Fruit fly (Drosophila melanogaster) whole organism, embryonic: ENCODE results near the gene Sdic1.
A peak's percentile ranks its signal among the peaks of the same experiment; 100 is the strongest.

Source experiments
- Adf1 ChIP-seq: fragments of 200-800 bp; sonication (Bioruptor generic); IDR thresholded peaks from 2 replicates; pipeline ENCODE4 v1.3.6; 2022; ENCODE audit warnings: missing biosample characterization, missing genetic modification characterization
- Aef1 ChIP-seq: fragments of 200-800 bp; sonication (Bioruptor generic); IDR thresholded peaks from 3 replicates; pipeline ENCODE4 v1.3.6; 2022; ENCODE audit warnings: missing biosample characterization, missing genetic modification characterization
- B-H2 ChIP-seq: fragments of 200-800 bp; sonication (Bioruptor generic); optimal IDR thresholded peaks from 2 replicates; lab custom pipeline; 2018; ENCODE audit warnings: missing biosample characterization, mild to moderate bottlenecking, missing genetic modification characterization
- CG10321 ChIP-seq: fragments of 200-800 bp; sonication (Bioruptor generic); IDR thresholded peaks from 2 replicates; pipeline ENCODE4 v1.3.6; 2022; ENCODE audit warnings: missing biosample characterization, missing genetic modification characterization
- CG1603 ChIP-seq: fragments of 200-800 bp; sonication (Bioruptor generic); optimal IDR thresholded peaks from 2 replicates; lab custom pipeline; 2019; ENCODE audit warnings: missing biosample characterization, mild to moderate bottlenecking, missing genetic modification characterization, moderate library complexity
- CG1832 ChIP-seq: fragments of 200-800 bp; sonication (Bioruptor generic); optimal IDR thresholded peaks from 2 replicates; lab custom pipeline; 2017; ENCODE audit warnings: missing biosample characterization, mild to moderate bottlenecking, missing genetic modification characterization, inconsistent platforms
- CG34376 ChIP-seq: fragments of 200-800 bp; sonication (Bioruptor generic); optimal IDR thresholded peaks from 2 replicates; lab custom pipeline; 2018; ENCODE audit warnings: missing biosample characterization, mild to moderate bottlenecking, missing genetic modification characterization
- CG34422 ChIP-seq: fragments of 200-800 bp; sonication (Bioruptor generic); IDR thresholded peaks from 3 replicates; pipeline ENCODE4 v1.3.6; 2022; ENCODE audit warnings: missing biosample characterization, missing genetic modification characterization
- CG4360 ChIP-seq: fragments of 200-800 bp; sonication (Bioruptor generic); IDR thresholded peaks from 2 replicates; pipeline ENCODE4 v1.3.6; 2022; ENCODE audit warnings: missing biosample characterization, missing genetic modification characterization
- CG4617 ChIP-seq: fragments of 200-800 bp; sonication (Bioruptor generic); optimal IDR thresholded peaks from 3 replicates; lab custom pipeline; 2016; ENCODE audit warnings: missing biosample characterization, missing genetic modification characterization, borderline replicate concordance
- CG8478 ChIP-seq: fragments of >200 bp; optimal IDR thresholded peaks from 2 replicates; lab custom pipeline; 2018
- CHES-1-like ChIP-seq: fragments of 200-800 bp; sonication (Bioruptor generic); optimal IDR thresholded peaks from 2 replicates; lab custom pipeline; 2016; ENCODE audit warnings: missing biosample characterization, missing genetic modification characterization
- Drgx ChIP-seq: fragments of 200-800 bp; sonication (Bioruptor generic); IDR thresholded peaks from 2 replicates; pipeline ENCODE4 v1.3.6; 2022; ENCODE audit warnings: missing biosample characterization, missing genetic modification characterization
- GATAe ChIP-seq: fragments of 200-800 bp; sonication (Bioruptor generic); conservative IDR thresholded peaks from 2 replicates; pipeline ENCODE4 v1.3.6; 2022; ENCODE audit warnings: missing biosample characterization, missing genetic modification characterization
- HLH54F ChIP-seq: fragments of 200-800 bp; sonication (Bioruptor generic); optimal IDR thresholded peaks from 3 replicates; lab custom pipeline; 2016; ENCODE audit warnings: missing biosample characterization, missing genetic modification characterization
- MESR4 ChIP-seq: fragments of 200-800 bp; sonication (Bioruptor generic); optimal IDR thresholded peaks from 2 replicates; lab custom pipeline; 2018; ENCODE audit warnings: missing biosample characterization, mild to moderate bottlenecking, missing genetic modification characterization, moderate library complexity
- Med ChIP-seq: fragments of 200-800 bp; sonication (Bioruptor generic); peaks from one replicate; lab custom pipeline; 2016; ENCODE audit warnings: missing biosample characterization, missing genetic modification characterization, mild to moderate bottlenecking, inconsistent platforms, moderate library complexity
- Oaz ChIP-seq: fragments of 200-800 bp; sonication (Bioruptor generic); IDR thresholded peaks from 2 replicates; pipeline ENCODE4 v1.3.6; 2022; ENCODE audit warnings: missing biosample characterization, missing genetic modification characterization
- Pdp1 ChIP-seq, 2 experiments: fragments of 200-800 bp; sonication (Bioruptor generic); optimal IDR thresholded peaks; 3 replicates each; lab custom pipeline; 2016; ENCODE audit warnings: missing biosample characterization in 2 of 2, missing genetic modification characterization in 2 of 2, mild to moderate bottlenecking in 1 of 2, moderate library complexity in 1 of 2
- Stat92E ChIP-seq, 3 experiments: fragments of >200 bp in 2 of 3; fragments of 200-800 bp in 1 of 3; sonication (Bioruptor generic) in 1 of 3; optimal IDR thresholded peaks; 2 replicates each; lab custom pipeline; 2017 to 2019; ENCODE audit warnings: missing biosample characterization in 3 of 3, missing genetic modification characterization in 3 of 3, mild to moderate bottlenecking in 1 of 3, moderate library complexity in 1 of 3
- Trl ChIP-seq, 3 experiments: fragments of >200 bp in 2 of 3; fragments of 200-800 bp in 1 of 3; sonication (Bioruptor generic) in 1 of 3; optimal IDR thresholded peaks; 2 replicates in 1 of 3; 3 replicates in 2 of 3; lab custom pipeline; 2016 to 2017; ENCODE audit warnings: missing biosample characterization in 1 of 3, missing genetic modification characterization in 1 of 3
- Vsx1 ChIP-seq: fragments of 200-800 bp; sonication (Bioruptor generic); optimal IDR thresholded peaks from 2 replicates; lab custom pipeline; 2017; ENCODE audit warnings: missing biosample characterization, mild to moderate bottlenecking, missing genetic modification characterization, missing genetic modification reagents
- chinmo ChIP-seq: fragments of 200-800 bp; sonication (Bioruptor generic); IDR thresholded peaks from 4 replicates; pipeline ENCODE4 v1.3.6; 2022; ENCODE audit warnings: missing biosample characterization, missing genetic modification characterization; ENCODE audit not compliant: partially characterized antibody
- da ChIP-seq: fragments of 200-800 bp; sonication (Bioruptor generic); optimal IDR thresholded peaks from 2 replicates; lab custom pipeline; 2016; ENCODE audit warnings: missing biosample characterization, missing genetic modification characterization
- exex ChIP-seq: fragments of 200-800 bp; sonication (Bioruptor generic); optimal IDR thresholded peaks from 4 replicates; lab custom pipeline; 2018; ENCODE audit warnings: missing biosample characterization, mild to moderate bottlenecking, missing genetic modification characterization, moderate library complexity
- grn ChIP-seq: fragments of 200-800 bp; sonication (Bioruptor generic); optimal IDR thresholded peaks from 3 replicates; lab custom pipeline; 2017; ENCODE audit warnings: missing biosample characterization, missing genetic modification characterization
- h ChIP-seq: fragments of >200 bp; optimal IDR thresholded peaks from 2 replicates; lab custom pipeline; 2017
- inv ChIP-seq: fragments of 200-800 bp; sonication (Bioruptor generic); IDR thresholded peaks from 2 replicates; pipeline ENCODE4 v1.3.6; 2022; ENCODE audit warnings: missing biosample characterization, missing genetic modification characterization; ENCODE audit not compliant: partially characterized antibody
- kni ChIP-seq: fragments of 200-800 bp; sonication (Bioruptor generic); optimal IDR thresholded peaks from 3 replicates; lab custom pipeline; 2017; ENCODE audit warnings: mild to moderate bottlenecking, missing biosample characterization, missing genetic modification reagents, missing genetic modification characterization
- lbe ChIP-seq: fragments of 200-800 bp; sonication (Bioruptor generic); optimal IDR thresholded peaks from 2 replicates; lab custom pipeline; 2016; ENCODE audit warnings: missing biosample characterization, mild to moderate bottlenecking, missing genetic modification characterization
- mirr ChIP-seq: fragments of 200-800 bp; sonication (Bioruptor generic); optimal IDR thresholded peaks from 3 replicates; lab custom pipeline; 2018; ENCODE audit warnings: missing biosample characterization, mild to moderate bottlenecking, missing genetic modification characterization
- nerfin-2 ChIP-seq: fragments of 200-800 bp; sonication (Bioruptor generic); IDR thresholded peaks from 2 replicates; pipeline ENCODE4 v1.3.6; 2022; ENCODE audit warnings: missing biosample characterization, missing genetic modification characterization; ENCODE audit not compliant: partially characterized antibody
- nmo ChIP-seq: fragments of 200-800 bp; sonication (Bioruptor generic); optimal IDR thresholded peaks from 2 replicates; lab custom pipeline; 2018; ENCODE audit warnings: missing biosample characterization, mild to moderate bottlenecking, missing genetic modification characterization, moderate library complexity
- nom ChIP-seq: fragments of 200-800 bp; sonication (Bioruptor generic); optimal IDR thresholded peaks from 2 replicates; lab custom pipeline; 2017; ENCODE audit warnings: missing biosample characterization, missing genetic modification characterization, mild to moderate bottlenecking, moderate library complexity, missing genetic modification reagents
- oc ChIP-seq: fragments of 200-800 bp; sonication (Bioruptor generic); optimal IDR thresholded peaks from 2 replicates; lab custom pipeline; 2018; ENCODE audit warnings: missing biosample characterization, mild to moderate bottlenecking, missing genetic modification characterization, moderate library complexity
- sd ChIP-seq: fragments of 200-800 bp; sonication (Bioruptor generic); optimal IDR thresholded peaks from 3 replicates; lab custom pipeline; 2018; ENCODE audit warnings: missing biosample characterization, mild to moderate bottlenecking, missing genetic modification characterization, moderate library complexity
- ssp ChIP-seq: fragments of 200-800 bp; sonication (Bioruptor generic); IDR thresholded peaks from 2 replicates; pipeline ENCODE4 v1.3.6; 2022; ENCODE audit warnings: missing biosample characterization, missing genetic modification characterization
- twi ChIP-seq: fragments of 200-800 bp; optimal IDR thresholded peaks from 2 replicates; lab custom pipeline; 2019; ENCODE audit warnings: missing biosample characterization, mild to moderate bottlenecking, missing genetic modification characterization, moderate library complexity
- yki ChIP-seq: fragments of >200 bp; optimal IDR thresholded peaks from 3 replicates; lab custom pipeline; 2018

Sdic1 gene

DNA sequence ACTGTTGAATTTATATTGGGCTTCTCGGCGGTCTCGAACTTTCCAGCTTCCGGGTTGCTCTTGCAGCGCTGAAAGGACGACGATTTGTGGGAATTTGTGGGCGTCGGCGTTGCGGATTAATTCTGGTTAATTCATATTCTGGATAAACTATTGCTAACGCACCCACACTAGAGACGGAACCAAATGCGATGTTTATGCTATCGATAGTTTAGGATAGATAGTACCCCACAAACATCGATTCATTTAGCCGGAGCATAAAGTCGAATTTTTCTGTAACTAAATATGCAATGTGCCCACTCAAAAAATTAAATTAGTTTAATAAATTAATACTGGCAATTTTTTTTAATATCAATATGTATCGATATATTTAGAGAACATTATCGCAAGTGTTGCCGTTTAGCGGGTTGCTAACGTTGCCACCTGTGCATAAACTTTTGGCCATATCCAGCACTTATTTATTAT, 18.7 kb downstream of the Sdic1 start, which contains the start of gene Rab35 (continued):
- TF ChIP-seq CHES-1-like (GFP tag; lab: Kevin White, UChicago) (no peak), h (lab: Kevin White, UChicago) (no peak), B-H2 (GFP tag; lab: Kevin White, UChicago) (no peak), nerfin-2 (GFP tag; lab: Robert Waterston, UW) (peak; percentile 91), ssp (0 out of 2 replicates have a peak, but pooled peaks have one; percentile 19), Oaz (no peak), CG1603 (tag; lab: Kevin White, UChicago) (peak; percentile 82), twi (tag; lab: Kevin White, UChicago) (no peak), inv (GFP tag; lab: Robert Waterston, UW) (peak; percentile 95)
- TF ChIP-seq, all 482 proteins: peak for 118

DNA sequence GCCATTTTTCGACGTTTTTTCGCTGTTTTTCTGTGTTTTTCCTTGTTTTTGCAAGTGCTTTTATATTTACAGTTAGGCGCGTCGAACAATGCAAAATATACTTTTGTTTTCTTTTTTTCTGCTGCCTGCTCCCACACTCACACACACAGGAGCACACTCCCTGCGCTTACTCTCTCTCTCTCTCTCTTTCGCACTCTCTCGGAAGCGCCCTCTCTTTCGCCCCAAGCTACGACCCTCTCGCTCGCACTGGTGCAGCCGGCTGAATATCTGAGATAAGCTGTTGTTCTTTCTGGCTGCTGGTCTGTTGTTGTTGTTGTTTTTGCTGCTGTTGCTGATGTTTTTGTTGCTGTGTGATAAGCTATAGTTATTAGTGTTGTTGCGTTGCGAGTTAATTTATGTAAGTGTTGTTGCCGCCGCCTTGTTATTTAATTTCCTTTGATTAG, 19.5 kb downstream of the Sdic1 start:
- TF ChIP-seq nmo (GFP tag; lab: Kevin White, UChicago) (no peak), CG34422 (GFP tag; lab: Robert Waterston, UW) (peak; percentile 72; the same call in 2 of the 3 replicates), CG10321 (peak; percentile 71), Trl (optimal IDR thresholded peaks at IDR 0.05; lab: Kevin White, UChicago) (peak; percentile 73 to 86), Trl (GFP tag; optimal IDR thresholded peaks at IDR 0.05; lab: Kevin White, UChicago) (no peak), chinmo (0 out of 4 replicates have a peak, but pooled peaks have one; percentile 51), HLH54F (no peak), sd (tag; lab: Kevin White, UChicago) (peak; percentile 7), Drgx (peak; percentile 53; the same call in 1 of the 2 replicates), mirr (GFP tag; lab: Kevin White, UChicago) (peak; percentile 25), Adf1 (GFP tag; lab: Robert Waterston, UW) (peak; percentile 8; the same call in 1 of the 2 replicates), nom (peak; percentile 50), CG4617 (GFP tag; lab: Kevin White, UChicago) (no peak), da (GFP tag; lab: Kevin White, UChicago) (no peak), CG1832 (peak; percentile 94), MESR4 (GFP tag; lab: Kevin White, UChicago) (no peak), oc (tag; lab: Kevin White, UChicago) (peak; percentile 45), kni (no peak), Aef1 (GFP tag; lab: Robert Waterston, UW) (peak; percentile 71), Stat92E (GFP tag; optimal IDR thresholded peaks at IDR 0.05; lab: Kevin White, UChicago) (peak in 1 of 3 experiments; percentile 73), exex (tag; lab: Kevin White, UChicago) (peak; percentile 47), GATAe (GFP tag; lab: Robert Waterston, UW) (peak; percentile 67), lbe (GFP tag; lab: Kevin White, UChicago) (peak; percentile 21), CG8478 (peak; percentile 79), CG34376 (GFP tag; lab: Kevin White, UChicago) (peak; percentile 46), grn (GFP tag; lab: Kevin White, UChicago) (peak; percentile 71), yki (lab: Kevin White, UChicago) (peak; percentile 23), Vsx1 (GFP tag; lab: Kevin White, UChicago) (peak; percentile 0), CG4360 (GFP tag; lab: Robert Waterston, UW) (peak; percentile 94), Pdp1 (GFP tag; optimal IDR thresholded peaks at IDR 0.05; lab: Kevin White, UChicago) (peak in 1 of 2 experiments; percentile 87), Med (GFP tag; lab: Kevin White, UChicago) (peak; percentile 31)
